Worm (Caenorhabditis elegans) whole organism, midembryonic: Measurements from ENCODE around the gene Y37E11B.10.

Experiments
- T22C8.4 ChIP-seq: fragments of 200-800 bp; sonication (Bioruptor generic); IDR thresholded peaks from 2 replicates; pipeline ENCODE4 v1.3.6; 2022; ENCODE audit warnings: missing genetic modification characterization, missing compliant biosample characterization
- cog-1 ChIP-seq: sonication (generic microtip); optimal IDR thresholded peaks from 2 replicates; lab custom pipeline; 2016; ENCODE audit warnings: missing genetic modification characterization, missing compliant biosample characterization
- flt-1 ChIP-seq: fragments of 200-800 bp; sonication (Bioruptor generic); IDR thresholded peaks from 2 replicates; pipeline ENCODE4 v1.3.6; 2022; ENCODE audit warnings: missing genetic modification characterization, missing compliant biosample characterization
- klf-2 ChIP-seq: fragments of 200-800 bp; sonication (Bioruptor generic); conservative IDR thresholded peaks from 2 replicates; pipeline ENCODE4 v1.3.6; 2022; ENCODE audit warnings: missing genetic modification reagents, missing genetic modification characterization, missing compliant biosample characterization
- med-1 ChIP-seq: sonication (generic microtip); optimal IDR thresholded peaks from 2 replicates; lab custom pipeline; 2017; ENCODE audit warnings: missing genetic modification characterization, mild to moderate bottlenecking, missing compliant biosample characterization, antibody characterized with exemption, missing genetic modification reagents; ENCODE audit not compliant: insufficient read depth
- ref-1 ChIP-seq: fragments of 200-800 bp; sonication (Bioruptor generic); conservative IDR thresholded peaks from 2 replicates; pipeline ENCODE4 v1.3.6; 2022; ENCODE audit warnings: missing genetic modification reagents, missing genetic modification characterization, missing compliant biosample characterization
- tab-1 ChIP-seq: fragments of 200-800 bp; sonication (Bioruptor generic); IDR thresholded peaks from 2 replicates; pipeline ENCODE4 v1.3.6; 2022; ENCODE audit warnings: missing genetic modification characterization, missing compliant biosample characterization
- ztf-23 ChIP-seq: fragments of 200-800 bp; sonication (Bioruptor generic); IDR thresholded peaks from 2 replicates; pipeline ENCODE4 v1.3.6; 2022; ENCODE audit warnings: missing genetic modification reagents, missing genetic modification characterization, missing compliant biosample characterization
- ztf-29 ChIP-seq: fragments of 200-800 bp; sonication (Bioruptor generic); IDR thresholded peaks from 2 replicates; pipeline ENCODE4 v1.3.6; 2022; ENCODE audit warnings: missing genetic modification reagents, missing genetic modification characterization, missing compliant biosample characterization

Gene Y37E11B.10

ce11 chrIV:3570612-3571011 is 35.7 kb downstream of the Y37E11B.10 start:
- TF ChIP-seq med-1, result no peak
- TF ChIP-seq ztf-23 (GFP tag; lab: Robert Waterston, UW), result no peak
- TF ChIP-seq klf-2 (GFP tag; lab: Robert Waterston, UW), result no peak
- TF ChIP-seq T22C8.4 (GFP tag; lab: Robert Waterston, UW), result no peak
- no peak for TF ChIP-seq flt-1 (GFP tag; lab: Robert Waterston, UW)
- no peak for TF ChIP-seq ref-1 (GFP tag; lab: Robert Waterston, UW)
- no peak for TF ChIP-seq ztf-29
- no peak for TF ChIP-seq tab-1 (GFP tag; lab: Robert Waterston, UW)
- no peak for TF ChIP-seq cog-1 (tag; lab: Kevin White, UChicago)

- TF ChIP-seq ref-1 (GFP tag; lab: Robert Waterston, UW) (no peak), tab-1 (GFP tag; lab: Robert Waterston, UW) (no peak), cog-1 (tag; lab: Kevin White, UChicago) (no peak), ztf-29 (no peak), T22C8.4 (GFP tag; lab: Robert Waterston, UW) (no peak), med-1 (no peak), klf-2 (GFP tag; lab: Robert Waterston, UW) (no peak), flt-1 (GFP tag; lab: Robert Waterston, UW) (no peak), ztf-23 (GFP tag; lab: Robert Waterston, UW) (no peak)
These were observed 37.7 kb downstream of the Y37E11B.10 start, which contains the start of gene otpl-1 for ce11 chrIV:3568608-3569007. Gene otpl-1 (plus strand): TSS chrIV:3568979.

DNA sequence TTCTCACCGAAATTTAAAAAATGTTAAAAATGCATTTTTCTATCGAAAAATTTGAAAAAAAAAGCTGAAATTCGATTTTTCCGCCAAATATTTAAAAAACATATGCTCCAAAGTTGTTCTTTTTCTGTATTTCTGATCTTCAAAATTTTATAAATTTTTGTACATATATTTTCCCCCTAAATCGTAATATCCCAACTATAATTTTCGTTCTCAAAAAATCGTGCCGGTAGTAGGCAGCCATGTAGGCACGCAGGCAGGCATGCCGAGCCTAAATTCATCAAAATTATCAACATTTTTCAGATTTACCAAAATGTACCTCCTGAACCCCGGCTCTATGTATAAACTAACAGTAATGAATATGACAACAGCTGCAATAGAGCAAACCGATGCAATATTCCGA is 41.4 kb downstream of the Y37E11B.10 start, which contains the start of gene sre-5:
Gene sre-5 (plus strand): TSS at position 301 of the 400 bp plus-strand sequence.
- TF ChIP-seq ztf-23 (GFP tag; lab: Robert Waterston, UW) (no peak), T22C8.4 (GFP tag; lab: Robert Waterston, UW) (no peak), klf-2 (GFP tag; lab: Robert Waterston, UW) (no peak), cog-1 (tag; lab: Kevin White, UChicago) (no peak), ref-1 (GFP tag; lab: Robert Waterston, UW) (no peak)

DNA sequence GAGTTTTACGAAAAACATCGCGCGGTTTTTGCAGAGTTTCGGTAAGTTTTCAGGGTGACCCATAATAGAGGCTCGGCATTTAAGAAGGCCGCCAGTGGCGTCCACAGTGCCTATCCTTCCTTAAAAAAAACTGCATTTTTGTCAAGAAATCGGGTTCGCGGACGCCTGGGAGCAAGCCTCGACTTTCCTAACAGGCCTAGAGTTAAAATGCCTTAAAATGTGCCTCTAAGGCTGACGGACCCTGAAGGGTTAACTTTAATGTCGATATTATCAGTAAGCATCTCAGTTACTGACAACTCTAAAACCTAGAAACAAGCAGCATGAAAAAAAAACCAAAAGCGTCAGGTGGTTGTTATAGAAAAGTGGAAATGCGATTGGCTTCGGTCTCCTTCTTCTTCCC is 47.1 kb downstream of the Y37E11B.10 start:
- TF ChIP-seq ztf-29, result no peak
- no peak for TF ChIP-seq T22C8.4 (GFP tag; lab: Robert Waterston, UW)
- TF ChIP-seq ref-1 (GFP tag; lab: Robert Waterston, UW), result no peak
- no peak for TF ChIP-seq med-1
- no peak for TF ChIP-seq flt-1 (GFP tag; lab: Robert Waterston, UW)
- TF ChIP-seq cog-1 (tag; lab: Kevin White, UChicago), result no peak
- TF ChIP-seq klf-2 (GFP tag; lab: Robert Waterston, UW), result no peak
- no peak for TF ChIP-seq tab-1 (GFP tag; lab: Robert Waterston, UW)
- no peak for TF ChIP-seq ztf-23 (GFP tag; lab: Robert Waterston, UW)

DNA sequence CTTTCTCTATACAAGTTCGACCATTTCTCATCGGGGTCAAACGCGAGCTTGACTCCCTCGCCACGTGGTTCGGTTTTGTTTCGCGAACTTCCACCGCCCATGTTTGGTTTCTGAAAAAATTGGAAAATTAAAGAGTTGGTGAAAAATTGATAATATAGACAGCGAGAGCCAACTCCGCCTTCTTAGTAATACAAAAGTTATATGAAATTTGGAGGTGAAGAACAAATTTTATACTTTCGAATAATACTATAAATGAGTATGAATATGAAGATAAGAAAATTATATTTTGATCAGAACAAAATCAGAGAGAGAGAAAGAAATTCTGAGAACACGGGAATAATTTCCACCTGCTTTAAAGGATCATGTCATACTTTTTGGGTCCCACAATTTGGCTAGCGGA is 48.9 kb downstream of the Y37E11B.10 start, which contains the start of gene osm-9:
Gene osm-9 (minus strand): TSS at position 101 of the 400 bp plus-strand sequence.
- no peak for TF ChIP-seq ztf-29
- TF ChIP-seq cog-1 (tag; lab: Kevin White, UChicago), result no peak
- TF ChIP-seq ztf-23 (GFP tag; lab: Robert Waterston, UW), result no peak
- no peak for TF ChIP-seq flt-1 (GFP tag; lab: Robert Waterston, UW)
- TF ChIP-seq med-1, result no peak
- TF ChIP-seq T22C8.4 (GFP tag; lab: Robert Waterston, UW), result no peak
- no peak for TF ChIP-seq ref-1 (GFP tag; lab: Robert Waterston, UW)
- no peak for TF ChIP-seq tab-1 (GFP tag; lab: Robert Waterston, UW)
- no peak for TF ChIP-seq klf-2 (GFP tag; lab: Robert Waterston, UW)
